Worm (Caenorhabditis elegans) whole organism, late embryonic: ENCODE measurements around the gene Y32G9A.2.

Source experiments
- C08G9.2 ChIP-seq: sonication (generic microtip); optimal IDR thresholded peaks from 2 replicates; lab custom pipeline; 2016; ENCODE audit warnings: mild to moderate bottlenecking, missing genetic modification characterization, moderate library complexity, missing compliant biosample characterization
- F13H6.1 ChIP-seq: sonication (generic microtip); optimal IDR thresholded peaks from 2 replicates; lab custom pipeline; 2016; ENCODE audit warnings: missing genetic modification characterization, missing compliant biosample characterization
- K02D7.2 ChIP-seq: sonication (generic microtip); optimal IDR thresholded peaks from 2 replicates; lab custom pipeline; 2017; ENCODE audit warnings: mild to moderate bottlenecking, missing genetic modification characterization, missing compliant biosample characterization
- K09A11.1 ChIP-seq: sonication (generic microtip); optimal IDR thresholded peaks from 2 replicates; lab custom pipeline; 2017; ENCODE audit warnings: antibody characterized with exemption, mild to moderate bottlenecking, missing genetic modification characterization, missing compliant biosample characterization; ENCODE audit not compliant: insufficient read depth
- T23F11.4 ChIP-seq: fragments of 200-800 bp; sonication (Bioruptor generic); optimal IDR thresholded peaks from 2 replicates; lab custom pipeline; 2018; ENCODE audit warnings: mild to moderate bottlenecking, missing genetic modification characterization, missing compliant biosample characterization
- Y22D7AL.16 ChIP-seq: sonication (generic microtip); optimal IDR thresholded peaks from 2 replicates; lab custom pipeline; 2016; ENCODE audit warnings: missing genetic modification characterization, missing compliant biosample characterization
- ahr-1 ChIP-seq: sonication (generic microtip); optimal IDR thresholded peaks from 2 replicates; lab custom pipeline; 2016; ENCODE audit warnings: missing genetic modification characterization, missing compliant biosample characterization
- ama-1 ChIP-seq: fragments of 150-350 bp; optimal IDR thresholded peaks from 2 replicates; lab custom pipeline; 2014
- ceh-14 ChIP-seq: sonication (generic microtip); optimal IDR thresholded peaks from 2 replicates; lab custom pipeline; 2016; ENCODE audit warnings: missing genotype, missing genetic modification characterization, missing compliant biosample characterization
- ceh-19 ChIP-seq: fragments of 200-800 bp; sonication (Bioruptor generic); optimal IDR thresholded peaks from 2 replicates; lab custom pipeline; 2018; ENCODE audit warnings: mild to moderate bottlenecking, missing genetic modification characterization, missing compliant biosample characterization
- ceh-2 ChIP-seq: sonication (generic microtip); optimal IDR thresholded peaks from 2 replicates; lab custom pipeline; 2016; ENCODE audit warnings: missing genotype, missing genetic modification characterization, missing compliant biosample characterization
- ceh-22 ChIP-seq: sonication (generic microtip); optimal IDR thresholded peaks from 2 replicates; lab custom pipeline; 2017; ENCODE audit warnings: missing biosample characterization, missing genetic modification characterization
- ceh-31 ChIP-seq: sonication (generic microtip); optimal IDR thresholded peaks from 2 replicates; lab custom pipeline; 2016; ENCODE audit warnings: missing genetic modification characterization, missing compliant biosample characterization
- ceh-34 ChIP-seq: sonication (generic microtip); optimal IDR thresholded peaks from 2 replicates; lab custom pipeline; 2016; ENCODE audit warnings: mild to moderate bottlenecking, missing genetic modification characterization, missing compliant biosample characterization
- ceh-48 ChIP-seq: sonication (generic microtip); optimal IDR thresholded peaks from 2 replicates; lab custom pipeline; 2016; ENCODE audit warnings: missing genetic modification characterization, inconsistent platforms, missing compliant biosample characterization
- ceh-6 ChIP-seq: fragments of 200-800 bp; sonication (Bioruptor generic); optimal IDR thresholded peaks from 2 replicates; lab custom pipeline; 2018; ENCODE audit warnings: mild to moderate bottlenecking, missing genetic modification characterization, missing compliant biosample characterization
- dve-1 ChIP-seq: sonication (generic microtip); optimal IDR thresholded peaks from 2 replicates; lab custom pipeline; 2017; ENCODE audit warnings: antibody characterized with exemption, mild to moderate bottlenecking, missing genetic modification characterization, missing compliant biosample characterization
- elt-2 ChIP-seq: sonication (generic microtip); optimal IDR thresholded peaks from 2 replicates; lab custom pipeline; 2016; ENCODE audit warnings: missing genetic modification reagents, missing genetic modification characterization, missing compliant biosample characterization
- elt-4 ChIP-seq: sonication (generic microtip); optimal IDR thresholded peaks from 2 replicates; lab custom pipeline; 2016; ENCODE audit warnings: missing genetic modification characterization, missing compliant biosample characterization
- eyg-1 ChIP-seq: sonication (generic microtip); optimal IDR thresholded peaks from 2 replicates; lab custom pipeline; 2016; ENCODE audit warnings: missing genotype, missing genetic modification characterization, missing compliant biosample characterization
- gmeb-2 ChIP-seq: sonication (generic microtip); optimal IDR thresholded peaks from 2 replicates; lab custom pipeline; 2016; ENCODE audit warnings: missing genetic modification characterization, inconsistent platforms, missing compliant biosample characterization
- hlh-13 ChIP-seq: fragments of 200-800 bp; sonication (Bioruptor generic); optimal IDR thresholded peaks from 2 replicates; lab custom pipeline; 2018; ENCODE audit warnings: mild to moderate bottlenecking, missing genetic modification characterization, missing compliant biosample characterization
- lim-6 ChIP-seq: sonication (generic microtip); optimal IDR thresholded peaks from 2 replicates; lab custom pipeline; 2016; ENCODE audit warnings: missing genetic modification characterization, missing compliant biosample characterization
- lin-11 ChIP-seq: fragments of 200-800 bp; sonication (Bioruptor generic); optimal IDR thresholded peaks from 2 replicates; lab custom pipeline; 2018; ENCODE audit warnings: mild to moderate bottlenecking, missing genetic modification characterization, missing compliant biosample characterization
- mec-3 ChIP-seq: sonication (generic microtip); optimal IDR thresholded peaks from 2 replicates; lab custom pipeline; 2016; ENCODE audit warnings: borderline replicate concordance, missing genetic modification characterization, missing compliant biosample characterization
- nfya-1 ChIP-seq: sonication (generic microtip); optimal IDR thresholded peaks from 2 replicates; lab custom pipeline; 2017; ENCODE audit warnings: missing genetic modification characterization, mild to moderate bottlenecking, missing compliant biosample characterization, antibody characterized with exemption, moderate library complexity
- nhr-11 ChIP-seq: fragments of 150-350 bp; optimal IDR thresholded peaks from 2 replicates; lab custom pipeline; 2014; ENCODE audit warnings: missing biosample characterization, missing genetic modification characterization
- pag-3 ChIP-seq: sonication (generic microtip); optimal IDR thresholded peaks from 2 replicates; lab custom pipeline; 2016; ENCODE audit warnings: missing compliant biosample characterization, missing genetic modification characterization, borderline replicate concordance
- pqm-1 ChIP-seq: sonication (generic microtip); optimal IDR thresholded peaks from 2 replicates; lab custom pipeline; 2016; ENCODE audit warnings: missing genetic modification characterization, missing compliant biosample characterization
- pros-1 ChIP-seq: fragments of 150-350 bp; optimal IDR thresholded peaks from 2 replicates; lab custom pipeline; 2014; ENCODE audit warnings: missing biosample characterization, missing genetic modification reagents, missing genetic modification characterization
- ref-2 ChIP-seq: sonication (generic microtip); optimal IDR thresholded peaks from 2 replicates; lab custom pipeline; 2016; ENCODE audit warnings: missing genetic modification characterization, missing compliant biosample characterization
- sdc-2 ChIP-seq: sonication (generic microtip); optimal IDR thresholded peaks from 2 replicates; lab custom pipeline; 2016; ENCODE audit warnings: missing genotype, missing genetic modification characterization, missing compliant biosample characterization
- sox-2 ChIP-seq: fragments of 200-800 bp; sonication (Bioruptor generic); IDR thresholded peaks from 2 replicates; pipeline ENCODE4 v1.3.6; 2022; ENCODE audit warnings: missing genetic modification reagents, missing genetic modification characterization, missing compliant biosample characterization
- sox-4 ChIP-seq: sonication (generic microtip); optimal IDR thresholded peaks from 2 replicates; lab custom pipeline; 2017; ENCODE audit warnings: mild to moderate bottlenecking, missing genetic modification characterization, inconsistent platforms, missing compliant biosample characterization
- tbx-7 ChIP-seq: sonication (generic microtip); optimal IDR thresholded peaks from 2 replicates; lab custom pipeline; 2016; ENCODE audit warnings: missing genotype, missing genetic modification characterization, missing compliant biosample characterization
- ttx-3 ChIP-seq: sonication (generic microtip); optimal IDR thresholded peaks from 2 replicates; lab custom pipeline; 2016; ENCODE audit warnings: missing genetic modification reagents, missing genetic modification characterization, missing compliant biosample characterization
- unc-42 ChIP-seq: sonication (generic microtip); optimal IDR thresholded peaks from 2 replicates; lab custom pipeline; 2016; ENCODE audit warnings: missing genotype, missing genetic modification characterization, missing compliant biosample characterization
- unc-55 ChIP-seq: sonication (generic microtip); optimal IDR thresholded peaks from 2 replicates; lab custom pipeline; 2017; ENCODE audit warnings: missing biosample characterization, missing genetic modification reagents, missing genetic modification characterization
- unc-86 ChIP-seq: sonication (generic microtip); optimal IDR thresholded peaks from 2 replicates; lab custom pipeline; 2016; ENCODE audit warnings: missing genetic modification characterization, missing compliant biosample characterization
- zip-5 ChIP-seq: sonication (generic microtip); optimal IDR thresholded peaks from 2 replicates; lab custom pipeline; 2016; ENCODE audit warnings: missing genetic modification characterization, missing compliant biosample characterization
- ztf-16 ChIP-seq: sonication (generic microtip); optimal IDR thresholded peaks from 2 replicates; lab custom pipeline; 2017; ENCODE audit warnings: missing genetic modification characterization, missing compliant biosample characterization

Gene Y32G9A.2

DNA sequence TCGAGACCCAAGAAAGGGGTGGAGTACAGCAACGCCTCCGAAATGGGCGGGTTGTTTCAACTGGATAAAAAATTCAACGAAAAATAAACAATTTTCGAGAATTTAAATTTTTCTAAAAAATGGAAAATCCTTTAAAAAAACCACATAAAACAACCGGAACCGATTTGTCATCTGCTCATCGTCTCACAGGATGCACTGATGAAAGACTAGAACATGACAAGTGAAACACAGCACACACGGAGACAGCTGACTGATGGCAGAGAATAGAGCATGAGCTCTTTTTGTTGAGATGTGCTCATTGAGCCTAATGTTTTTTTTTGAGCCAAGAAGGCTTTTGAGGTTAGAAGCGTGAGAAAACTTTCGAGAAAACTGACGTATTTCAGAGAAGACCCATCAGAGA is 28.3 kb upstream of the Y32G9A.2 start:
- no peak for TF ChIP-seq Y22D7AL.16 (tag; lab: Kevin White, UChicago)
- TF ChIP-seq ama-1 (lab: Kevin White, UChicago), result no peak
- peak; percentile 60 for TF ChIP-seq unc-55 (GFP tag; lab: Kevin White, UChicago)

- no peak for TF ChIP-seq T23F11.4 (GFP tag; lab: Kevin White, UChicago)
Measured at ce11 chrV:1892567-1893277, 25.6 kb upstream of the Y32G9A.2 start, which contains the start of gene zig-11. zig-11 (minus strand) TSS chrV:1892939.

DNA sequence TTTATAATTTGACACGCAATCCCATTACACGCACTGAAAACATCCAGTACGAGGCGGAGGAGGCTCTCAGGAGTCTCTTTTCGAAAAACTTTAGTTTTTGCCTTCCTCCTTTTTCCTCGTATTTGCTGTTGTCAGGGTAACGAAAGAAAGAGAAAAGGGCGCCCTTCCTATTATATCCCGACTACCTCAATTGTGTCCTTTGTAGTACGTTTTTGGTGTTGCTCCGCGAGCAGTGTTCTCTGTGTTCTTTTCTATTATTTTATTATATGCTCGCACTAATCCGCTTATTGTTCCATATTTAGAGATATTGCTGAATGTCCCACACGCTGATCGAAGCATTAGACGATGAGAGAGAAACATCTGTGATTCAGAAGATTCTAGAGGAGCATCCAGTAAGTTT is 22.8 kb upstream of the Y32G9A.2 start, which contains the start of gene nphp-2:
Gene nphp-2, plus strand, starts transcription at position 301 of the 400 bp plus-strand sequence.
- TF ChIP-seq ceh-6 (GFP tag; lab: Kevin White, UChicago) (no peak), C08G9.2 (no peak), ceh-31 (tag; lab: Kevin White, UChicago) (no peak), dve-1 (tag; lab: Kevin White, UChicago) (no peak), ttx-3 (tag; lab: Kevin White, UChicago) (no peak), F13H6.1 (tag; lab: Kevin White, UChicago) (no peak), pqm-1 (tag; lab: Kevin White, UChicago) (no peak), sox-4 (tag; lab: Kevin White, UChicago) (no peak), hlh-13 (GFP tag; lab: Kevin White, UChicago) (no peak)

DNA sequence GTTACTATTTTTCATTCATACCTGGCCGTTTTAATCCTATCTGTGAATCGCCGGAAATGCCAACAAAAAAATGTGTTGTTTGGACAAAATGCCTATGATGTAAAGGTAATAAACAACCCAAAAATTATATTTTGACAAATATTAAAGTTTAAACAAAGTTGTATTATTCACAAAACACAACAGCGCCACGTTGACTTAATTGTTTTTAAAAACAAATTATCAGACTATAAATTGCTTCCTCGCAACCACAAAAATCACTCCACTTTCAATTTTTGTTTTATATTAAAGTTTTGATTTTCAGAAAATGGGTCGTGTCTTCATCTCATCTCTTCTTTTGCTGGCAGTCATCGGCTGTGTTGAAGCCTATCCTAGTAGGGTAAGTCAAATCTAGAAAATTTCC is 11.0 kb upstream of the Y32G9A.2 start, which contains the start of gene Y32G9A.5:
Gene Y32G9A.5, plus strand, starts transcription at position 301 of the 400 bp plus-strand sequence.
- no peak for TF ChIP-seq tbx-7 (tag; lab: Kevin White, UChicago)
- TF ChIP-seq eyg-1 (tag; lab: Kevin White, UChicago), result no peak
- TF ChIP-seq hlh-13 (GFP tag; lab: Kevin White, UChicago), result no peak
- TF ChIP-seq ceh-14 (tag; lab: Kevin White, UChicago), result no peak
- TF ChIP-seq ahr-1 (tag; lab: Kevin White, UChicago), result no peak
- no peak for TF ChIP-seq ttx-3 (tag; lab: Kevin White, UChicago)
- no peak for TF ChIP-seq ceh-48 (tag; lab: Kevin White, UChicago)
- TF ChIP-seq C08G9.2, result no peak
- no peak for TF ChIP-seq lin-11 (tag; lab: Kevin White, UChicago)
- TF ChIP-seq ceh-22 (tag; lab: Kevin White, UChicago), result no peak
- no peak for TF ChIP-seq elt-4 (tag; lab: Kevin White, UChicago)
- no peak for TF ChIP-seq ztf-16
- no peak for TF ChIP-seq pag-3 (tag; lab: Kevin White, UChicago)
- TF ChIP-seq gmeb-2, result no peak
- no peak for TF ChIP-seq elt-2
- TF ChIP-seq unc-42 (tag; lab: Kevin White, UChicago), result no peak
- TF ChIP-seq ref-2, result no peak
- TF ChIP-seq sdc-2 (tag; lab: Kevin White, UChicago), result no peak
- TF ChIP-seq unc-86 (tag; lab: Kevin White, UChicago), result no peak

DNA sequence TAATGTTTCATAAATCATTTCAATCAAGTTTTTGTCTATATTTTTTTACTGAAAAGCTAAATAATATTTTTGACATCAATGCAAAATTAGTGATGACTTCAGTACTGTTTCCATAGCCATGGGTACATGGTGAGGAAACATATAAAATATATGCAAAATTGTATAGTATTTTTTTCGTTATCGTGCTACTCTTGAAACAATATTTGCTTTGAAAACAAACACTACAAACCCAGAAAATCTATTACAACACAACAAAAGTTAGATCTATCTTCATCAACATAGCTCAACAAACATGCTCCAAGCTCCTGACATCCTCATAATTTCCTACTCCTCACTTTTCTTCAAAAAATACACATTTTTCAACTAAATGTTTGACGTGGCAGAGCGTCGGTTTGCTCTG is 9.8 kb upstream of the Y32G9A.2 start, which contains the start of gene srp-3:
Gene srp-3, plus strand, starts transcription at position 301 of the 400 bp plus-strand sequence.
- TF ChIP-seq nhr-11 (tag; lab: Kevin White, UChicago) (no peak), nfya-1 (tag; lab: Kevin White, UChicago) (no peak), ceh-2 (tag; lab: Kevin White, UChicago) (no peak), tbx-7 (tag; lab: Kevin White, UChicago) (no peak), zip-5 (tag; lab: Kevin White, UChicago) (no peak), lim-6 (tag; lab: Kevin White, UChicago) (no peak), T23F11.4 (GFP tag; lab: Kevin White, UChicago) (no peak), ztf-16 (no peak), sox-2 (no peak), unc-42 (tag; lab: Kevin White, UChicago) (no peak), K02D7.2 (tag; lab: Kevin White, UChicago) (no peak), ceh-6 (GFP tag; lab: Kevin White, UChicago) (no peak), pros-1 (tag; lab: Kevin White, UChicago) (no peak), K09A11.1 (tag; lab: Kevin White, UChicago) (no peak), ceh-19 (GFP tag; lab: Kevin White, UChicago) (no peak), ceh-34 (no peak), mec-3 (tag; lab: Kevin White, UChicago) (no peak), lin-11 (tag; lab: Kevin White, UChicago) (no peak), sdc-2 (tag; lab: Kevin White, UChicago) (no peak)
